Fruit fly (Drosophila melanogaster) whole organism, embryonic: ENCODE results near the gene CG14795.

Experiments
- Abd-B ChIP-seq: fragments of 200-800 bp; sonication (Bioruptor generic); optimal IDR thresholded peaks from 2 replicates; lab custom pipeline; 2018; ENCODE audit warnings: missing biosample characterization, mild to moderate bottlenecking, missing genetic modification characterization, moderate library complexity
- Antp ChIP-seq: fragments of 200-800 bp; sonication (Bioruptor generic); optimal IDR thresholded peaks from 3 replicates; lab custom pipeline; 2016; ENCODE audit warnings: missing biosample characterization, missing genetic modification characterization
- Atf3 ChIP-seq: fragments of 200-800 bp; sonication (Bioruptor generic); optimal IDR thresholded peaks from 3 replicates; lab custom pipeline; 2016; ENCODE audit warnings: missing biosample characterization, missing genetic modification characterization
- Bdp1 ChIP-seq: fragments of 200-800 bp; sonication (Bioruptor generic); optimal IDR thresholded peaks from 3 replicates; lab custom pipeline; 2016; ENCODE audit warnings: missing biosample characterization, missing genetic modification characterization
- BtbVII ChIP-seq: fragments of 200-800 bp; sonication (Bioruptor generic); optimal IDR thresholded peaks from 3 replicates; lab custom pipeline; 2017; ENCODE audit warnings: missing biosample characterization, mild to moderate bottlenecking, missing genetic modification characterization
- CG10979 ChIP-seq: fragments of 200-800 bp; sonication (Bioruptor generic); optimal IDR thresholded peaks from 2 replicates; lab custom pipeline; 2018; ENCODE audit warnings: missing biosample characterization, mild to moderate bottlenecking, missing genetic modification characterization, moderate library complexity
- CG12155 ChIP-seq: fragments of 200-800 bp; sonication (Bioruptor generic); optimal IDR thresholded peaks from 3 replicates; lab custom pipeline; 2016; ENCODE audit warnings: missing biosample characterization, missing genetic modification characterization
- CG13287 ChIP-seq: fragments of 200-800 bp; sonication (Bioruptor generic); IDR thresholded peaks from 2 replicates; pipeline ENCODE4 v1.3.6; 2022; ENCODE audit warnings: missing biosample characterization, missing genetic modification characterization; ENCODE audit not compliant: partially characterized antibody
- CG13424 ChIP-seq: fragments of 200-800 bp; sonication (Bioruptor generic); optimal IDR thresholded peaks from 2 replicates; lab custom pipeline; 2019; ENCODE audit warnings: missing biosample characterization, mild to moderate bottlenecking, missing genetic modification characterization, moderate library complexity
- CG13624 ChIP-seq: fragments of 200-800 bp; sonication (Bioruptor generic); optimal IDR thresholded peaks from 2 replicates; lab custom pipeline; 2016; ENCODE audit warnings: missing biosample characterization, missing genetic modification characterization
- CG14050 ChIP-seq: fragments of 200-800 bp; sonication (Bioruptor generic); IDR thresholded peaks from 3 replicates; pipeline ENCODE4 v1.3.6; 2022; ENCODE audit warnings: missing biosample characterization, missing genetic modification characterization
- CG16813 ChIP-seq: fragments of 200-800 bp; sonication (Bioruptor generic); IDR thresholded peaks from 3 replicates; pipeline ENCODE4 v1.3.6; 2022; ENCODE audit warnings: missing biosample characterization, missing genetic modification characterization; ENCODE audit not compliant: partially characterized antibody
- CG17829 ChIP-seq: fragments of 200-800 bp; optimal IDR thresholded peaks from 2 replicates; lab custom pipeline; 2019; ENCODE audit warnings: missing biosample characterization, mild to moderate bottlenecking, missing genetic modification characterization, moderate library complexity
- CG18011 ChIP-seq: fragments of 200-800 bp; sonication (Bioruptor generic); optimal IDR thresholded peaks from 2 replicates; lab custom pipeline; 2017; ENCODE audit warnings: missing biosample characterization, missing genetic modification characterization, mild to moderate bottlenecking, moderate library complexity, missing genotype
- CG18262 ChIP-seq: fragments of 200-800 bp; optimal IDR thresholded peaks from 3 replicates; lab custom pipeline; 2019; ENCODE audit warnings: missing biosample characterization, mild to moderate bottlenecking, missing genetic modification characterization, moderate library complexity
- CG33557 ChIP-seq: fragments of 200-800 bp; sonication (Bioruptor generic); optimal IDR thresholded peaks from 2 replicates; lab custom pipeline; 2019; ENCODE audit warnings: missing biosample characterization, mild to moderate bottlenecking, missing genetic modification characterization, moderate library complexity
- CG3726 ChIP-seq: fragments of 200-800 bp; sonication (Bioruptor generic); IDR thresholded peaks from 3 replicates; pipeline ENCODE4, ENCODE4 v1.3.6; 2022; ENCODE audit warnings: missing biosample characterization, missing genetic modification characterization
- CG4328 ChIP-seq: fragments of 200-800 bp; sonication (Bioruptor generic); optimal IDR thresholded peaks from 3 replicates; lab custom pipeline; 2017; ENCODE audit warnings: missing biosample characterization, missing genetic modification reagents, missing genetic modification characterization
- CG5245 ChIP-seq: fragments of 200-800 bp; sonication (Bioruptor generic); optimal IDR thresholded peaks from 3 replicates; lab custom pipeline; 2016; ENCODE audit warnings: missing biosample characterization, missing genetic modification characterization
- CG6254 ChIP-seq: fragments of 200-800 bp; sonication (Bioruptor generic); optimal IDR thresholded peaks from 3 replicates; lab custom pipeline; 2017; ENCODE audit warnings: mild to moderate bottlenecking, missing biosample characterization, missing genetic modification reagents, missing genetic modification characterization
- CG9797 ChIP-seq: fragments of 200-800 bp; sonication (Bioruptor generic); optimal IDR thresholded peaks from 3 replicates; lab custom pipeline; 2018; ENCODE audit warnings: missing biosample characterization, mild to moderate bottlenecking, missing genetic modification characterization
- Dll ChIP-seq: fragments of 200-800 bp; sonication (Bioruptor generic); IDR thresholded peaks from 4 replicates; pipeline ENCODE4 v1.3.6; 2022; ENCODE audit warnings: missing biosample characterization, missing genetic modification characterization; ENCODE audit not compliant: partially characterized antibody
- Eip74EF ChIP-seq, 2 experiments: fragments of 200-800 bp in 1 of 2; fragments of >200 bp in 1 of 2; sonication (Bioruptor generic) in 1 of 2; optimal IDR thresholded peaks; 2 replicates each; lab custom pipeline; 2017 to 2019; ENCODE audit warnings: missing biosample characterization in 2 of 2, missing genetic modification characterization in 2 of 2, mild to moderate bottlenecking in 1 of 2, moderate library complexity in 1 of 2
- Fer1 ChIP-seq: fragments of 200-800 bp; sonication (Bioruptor generic); optimal IDR thresholded peaks from 2 replicates; lab custom pipeline; 2017; ENCODE audit warnings: missing biosample characterization, mild to moderate bottlenecking, missing genetic modification characterization
- Hey ChIP-seq: fragments of 200-800 bp; sonication (Bioruptor generic); optimal IDR thresholded peaks from 3 replicates; lab custom pipeline; 2018; ENCODE audit warnings: missing biosample characterization, mild to moderate bottlenecking, missing genetic modification characterization
- Hsf ChIP-seq: fragments of 200-800 bp; sonication (Bioruptor generic); optimal IDR thresholded peaks from 3 replicates; lab custom pipeline; 2016; ENCODE audit warnings: missing biosample characterization, missing genetic modification characterization
- Jarid2 ChIP-seq: fragments of 200-800 bp; sonication (Bioruptor generic); optimal IDR thresholded peaks from 3 replicates; lab custom pipeline; 2017; ENCODE audit warnings: mild to moderate bottlenecking, missing biosample characterization, missing genetic modification reagents, missing genetic modification characterization
- Lpt ChIP-seq: fragments of >200 bp; optimal IDR thresholded peaks from 2 replicates; lab custom pipeline; 2018; ENCODE audit warnings: missing biosample characterization, missing genetic modification characterization
- PHDP ChIP-seq: fragments of 200-800 bp; sonication (Bioruptor generic); optimal IDR thresholded peaks from 3 replicates; lab custom pipeline; 2018; ENCODE audit warnings: missing biosample characterization, mild to moderate bottlenecking, missing genetic modification characterization, moderate library complexity
- abd-A ChIP-seq: fragments of 200-800 bp; sonication (Bioruptor generic); optimal IDR thresholded peaks from 3 replicates; lab custom pipeline; 2019; ENCODE audit warnings: missing biosample characterization, mild to moderate bottlenecking, missing genetic modification characterization, moderate library complexity
- ara ChIP-seq: fragments of 200-800 bp; sonication (Bioruptor generic); IDR thresholded peaks from 2 replicates; pipeline ENCODE4 v1.3.6; 2022; ENCODE audit warnings: missing biosample characterization, missing genetic modification characterization
- bbx ChIP-seq: fragments of 200-800 bp; sonication (Bioruptor generic); IDR thresholded peaks from 2 replicates; pipeline ENCODE4 v1.3.6; 2022; ENCODE audit warnings: missing biosample characterization, missing genetic modification characterization; ENCODE audit not compliant: partially characterized antibody
- bigmax ChIP-seq: fragments of 200-800 bp; sonication (Bioruptor generic); optimal IDR thresholded peaks from 2 replicates; lab custom pipeline; 2018; ENCODE audit warnings: missing biosample characterization, mild to moderate bottlenecking, missing genetic modification characterization
- cwo ChIP-seq: fragments of 200-800 bp; sonication (Bioruptor generic); optimal IDR thresholded peaks from 3 replicates; lab custom pipeline; 2017; ENCODE audit warnings: missing biosample characterization, missing genetic modification characterization, mild to moderate bottlenecking, moderate library complexity, missing genetic modification reagents
- dmrt11E ChIP-seq: fragments of 200-800 bp; sonication (Bioruptor generic); optimal IDR thresholded peaks from 3 replicates; lab custom pipeline; 2018; ENCODE audit warnings: missing biosample characterization, mild to moderate bottlenecking, missing genetic modification characterization, moderate library complexity
- ems ChIP-seq: fragments of 200-800 bp; sonication (Bioruptor generic); optimal IDR thresholded peaks from 3 replicates; lab custom pipeline; 2016; ENCODE audit warnings: missing biosample characterization, missing genetic modification characterization
- gsb-n ChIP-seq: fragments of 200-800 bp; sonication (Bioruptor generic); optimal IDR thresholded peaks from 3 replicates; lab custom pipeline; 2018; ENCODE audit warnings: missing biosample characterization, mild to moderate bottlenecking, missing genetic modification characterization
- knrl ChIP-seq: fragments of 200-800 bp; sonication (Bioruptor generic); IDR thresholded peaks from 3 replicates; pipeline ENCODE4 v1.3.6; 2022; ENCODE audit warnings: missing biosample characterization, missing genetic modification characterization; ENCODE audit not compliant: partially characterized antibody
- lmd ChIP-seq: fragments of 200-800 bp; sonication (Bioruptor generic); IDR thresholded peaks from 2 replicates; pipeline ENCODE4 v1.3.6; 2022; ENCODE audit warnings: missing biosample characterization, missing genetic modification characterization
- lov ChIP-seq, 2 experiments: fragments of 200-800 bp in 1 of 2; fragments of >200 bp in 1 of 2; sonication (Bioruptor generic) in 1 of 2; IDR thresholded peaks in 1 of 2; optimal IDR thresholded peaks in 1 of 2; 2 replicates in 1 of 2; 3 replicates in 1 of 2; pipeline versions ENCODE4 v1.3.6 to Lab custom; 2017 to 2022; ENCODE audit warnings: missing biosample characterization in 1 of 2, missing genetic modification characterization in 1 of 2
- nau ChIP-seq: fragments of 200-800 bp; sonication (Bioruptor generic); optimal IDR thresholded peaks from 3 replicates; lab custom pipeline; 2017; ENCODE audit warnings: missing biosample characterization, mild to moderate bottlenecking, missing genetic modification characterization, missing genetic modification reagents
- oc ChIP-seq: fragments of 200-800 bp; sonication (Bioruptor generic); optimal IDR thresholded peaks from 2 replicates; lab custom pipeline; 2018; ENCODE audit warnings: missing biosample characterization, mild to moderate bottlenecking, missing genetic modification characterization, moderate library complexity
- slbo ChIP-seq: fragments of 200-800 bp; sonication (Bioruptor generic); IDR thresholded peaks from 2 replicates; pipeline ENCODE4 v1.3.6; 2022; ENCODE audit warnings: missing biosample characterization, missing genetic modification characterization
- slp2 ChIP-seq: fragments of 200-800 bp; sonication (Bioruptor generic); optimal IDR thresholded peaks from 2 replicates; lab custom pipeline; 2016; ENCODE audit warnings: missing biosample characterization, missing genetic modification characterization
- sug ChIP-seq: fragments of 200-800 bp; optimal IDR thresholded peaks from 2 replicates; lab custom pipeline; 2019; ENCODE audit warnings: missing biosample characterization, mild to moderate bottlenecking, missing genetic modification characterization, moderate library complexity
- tap ChIP-seq: fragments of 200-800 bp; optimal IDR thresholded peaks from 3 replicates; lab custom pipeline; 2019; ENCODE audit warnings: missing biosample characterization, mild to moderate bottlenecking, missing genetic modification characterization, moderate library complexity
- wek ChIP-seq: fragments of 200-800 bp; sonication (Bioruptor generic); optimal IDR thresholded peaks from 3 replicates; lab custom pipeline; 2018; ENCODE audit warnings: missing biosample characterization, mild to moderate bottlenecking, missing genetic modification characterization, moderate library complexity

CG14795 gene

dm6 chrX:1482840-1483518 is 29.6 kb downstream of the CG14795 start, which contains the start of the genes sta and inc (continued):
- TF ChIP-seq dmrt11E (tag; lab: Kevin White, UChicago) (peak; percentile 37), bigmax (GFP tag; lab: Kevin White, UChicago) (peak; percentile 92), tap (peak; percentile 35), CG12155 (GFP tag; lab: Kevin White, UChicago) (peak; percentile 34), CG4328 (GFP tag; lab: Kevin White, UChicago) (peak; percentile 69), Abd-B (GFP tag; lab: Kevin White, UChicago) (no peak), slp2 (GFP tag; lab: Kevin White, UChicago) (peak; percentile 16), nau (GFP tag; lab: Kevin White, UChicago) (no peak), CG14050 (0 out of 3 replicates have a peak, but pooled peaks have one; percentile 30), Hey (tag; lab: Kevin White, UChicago) (peak; percentile 67), gsb-n (peak; percentile 69), sug (tag; lab: Kevin White, UChicago) (peak; percentile 74), CG18011 (GFP tag; lab: Kevin White, UChicago) (peak; percentile 38), lmd (GFP tag; lab: Robert Waterston, UW) (peak; percentile 32; the same call in 1 of the 2 replicates), CG16813 (GFP tag; lab: Robert Waterston, UW) (peak; percentile 58; the same call in 2 of the 3 replicates), CG18262 (tag; lab: Kevin White, UChicago) (peak; percentile 63), Dll (GFP tag; lab: Robert Waterston, UW) (peak; percentile 64; the same call in 2 of the 4 replicates), abd-A (tag; lab: Kevin White, UChicago) (peak; percentile 55), Antp (GFP tag; lab: Kevin White, UChicago) (peak; percentile 31), Eip74EF (GFP tag; optimal IDR thresholded peaks at IDR 0.05; lab: Kevin White, UChicago) (peak in 1 of 2 experiments; percentile 90), slbo (GFP tag; lab: Robert Waterston, UW) (peak; percentile 47; the same call in 1 of the 2 replicates), CG10979 (tag; lab: Kevin White, UChicago) (peak; percentile 47), ara (GFP tag; lab: Robert Waterston, UW) (no peak), ems (GFP tag; lab: Kevin White, UChicago) (peak; percentile 45), Bdp1 (GFP tag; lab: Kevin White, UChicago) (peak; percentile 27), CG13424 (tag; lab: Kevin White, UChicago) (peak; percentile 22), knrl (GFP tag; lab: Robert Waterston, UW) (peak; percentile 65), BtbVII (GFP tag; lab: Kevin White, UChicago) (peak; percentile 84), Hsf (GFP tag; lab: Kevin White, UChicago) (peak; percentile 37), oc (tag; lab: Kevin White, UChicago) (peak; percentile 65), CG9797 (GFP tag; lab: Kevin White, UChicago) (peak; percentile 99), CG13624 (GFP tag; lab: Kevin White, UChicago) (peak; percentile 73), wek (GFP tag; lab: Kevin White, UChicago) (peak; percentile 76), CG3726 (GFP tag; lab: Robert Waterston, UW) (no peak), CG5245 (GFP tag; lab: Kevin White, UChicago) (peak; percentile 58), Atf3 (GFP tag; lab: Kevin White, UChicago) (no peak), CG13287 (GFP tag; lab: Robert Waterston, UW) (peak; percentile 80), Fer1 (GFP tag; lab: Kevin White, UChicago) (peak; percentile 90), bbx (no peak), cwo (GFP tag; lab: Kevin White, UChicago) (peak; percentile 42), CG33557 (GFP tag; lab: Kevin White, UChicago) (peak; percentile 49), lov (optimal IDR thresholded peaks at IDR 0.05; lab: Kevin White, UChicago) (no peak), lov (GFP tag; IDR thresholded peaks at IDR 0.05; lab: Robert Waterston, UW) (peak; percentile 71; the same call in 1 of the 3 replicates), CG6254 (GFP tag; lab: Kevin White, UChicago) (peak; percentile 48), PHDP (tag; lab: Kevin White, UChicago) (peak; percentile 79), Jarid2 (peak; percentile 76), Lpt (no peak), CG17829 (peak; percentile 99)
